Fruit fly (Drosophila melanogaster) Kc167 (cell line): ENCODE measurements around the gene CG15034.

Source experiments
- Sin3A ChIP-seq: fragments of >200 bp; optimal IDR thresholded peaks from 2 replicates; lab custom pipeline; 2018; ENCODE audit warnings: missing external identifiers
- h ChIP-seq: fragments of >200 bp; optimal IDR thresholded peaks from 3 replicates; lab custom pipeline; 2018; ENCODE audit warnings: missing external identifiers
- psq ChIP-seq: fragments of >200 bp; optimal IDR thresholded peaks from 2 replicates; lab custom pipeline; 2017; ENCODE audit warnings: missing external identifiers

dm6 chrX:7301351-7302328, 45.7 kb downstream of the CG15034 start:
- TF ChIP-seq Sin3A (lab: Kevin White, UChicago) (no peak), h (lab: Kevin White, UChicago) (no peak), psq (no peak)
